Worm (Caenorhabditis elegans) whole organism, L4 larva: ENCODE data around the gene cld-1.

Source experiments
- F26F4.8 ChIP-seq: fragments of 200-800 bp; sonication (Bioruptor generic); conservative IDR thresholded peaks from 2 replicates; pipeline ENCODE4 v1.3.6; 2022; ENCODE audit warnings: missing genetic modification characterization, missing compliant biosample characterization
- F44E2.7 ChIP-seq: fragments of 200-800 bp; sonication (Bioruptor generic); IDR thresholded peaks from 2 replicates; pipeline ENCODE4 v2.1.2; 2022; ENCODE audit warnings: missing genetic modification characterization, missing compliant biosample characterization
- F49E8.2 ChIP-seq: sonication (generic microtip); optimal IDR thresholded peaks from 2 replicates; lab custom pipeline; 2016; ENCODE audit warnings: missing compliant biosample characterization, mild to moderate bottlenecking, missing genetic modification characterization, borderline replicate concordance
- T20F7.1 ChIP-seq: fragments of 200-800 bp; sonication (Bioruptor generic); optimal IDR thresholded peaks from 2 replicates; lab custom pipeline; 2018; ENCODE audit warnings: mild to moderate bottlenecking, missing genetic modification characterization, missing compliant biosample characterization
- T26A8.4 ChIP-seq: fragments of 200-800 bp; sonication (Bioruptor generic); IDR thresholded peaks from 2 replicates; pipeline ENCODE4 v1.3.6; 2022; ENCODE audit warnings: missing genetic modification characterization, missing compliant biosample characterization
- Y5F2A.4 ChIP-seq: fragments of 200-800 bp; sonication (Bioruptor generic); optimal IDR thresholded peaks from 2 replicates; lab custom pipeline; 2018; ENCODE audit warnings: mild to moderate bottlenecking, missing genetic modification characterization, missing compliant biosample characterization
- ZK337.2 ChIP-seq: fragments of 200-800 bp; sonication (Bioruptor generic); IDR thresholded peaks from 2 replicates; pipeline ENCODE4 v1.3.6; 2022; ENCODE audit warnings: missing genetic modification reagents, missing genetic modification characterization, missing compliant biosample characterization
- aly-2 ChIP-seq: sonication (generic microtip); optimal IDR thresholded peaks from 2 replicates; lab custom pipeline; 2018; ENCODE audit warnings: missing biosample characterization, missing genetic modification characterization
- ama-1 ChIP-seq: fragments of 150-350 bp; optimal IDR thresholded peaks from 2 replicates; lab custom pipeline; 2014; ENCODE audit warnings: inconsistent platforms, mixed read lengths
- daf-12 ChIP-seq: fragments of 150-350 bp; optimal IDR thresholded peaks from 2 replicates; lab custom pipeline; 2014; ENCODE audit warnings: missing biosample characterization, missing genetic modification reagents, missing genetic modification characterization
- daf-16 ChIP-seq, 3 experiments: sonication (generic microtip); optimal IDR thresholded peaks; 2 replicates each; lab custom pipeline; 2016 to 2017; ENCODE audit warnings: missing genetic modification characterization in 3 of 3, missing genetic modification reagents in 3 of 3, mild to moderate bottlenecking in 2 of 3, missing compliant biosample characterization in 2 of 3, missing biosample characterization in 1 of 3, moderate library complexity in 1 of 3
- dmd-6 ChIP-seq: fragments of 200-800 bp; sonication (Bioruptor generic); IDR thresholded peaks from 2 replicates; pipeline ENCODE4 v1.3.6; 2022; ENCODE audit warnings: missing genetic modification reagents, missing genetic modification characterization, missing compliant biosample characterization
- dve-1 ChIP-seq: sonication (generic microtip); optimal IDR thresholded peaks from 2 replicates; lab custom pipeline; 2017; ENCODE audit warnings: antibody characterized with exemption, mild to moderate bottlenecking, missing genetic modification characterization, missing compliant biosample characterization; ENCODE audit not compliant: insufficient read depth
- hlh-11 ChIP-seq: fragments of 200-800 bp; sonication (Bioruptor generic); optimal IDR thresholded peaks from 2 replicates; lab custom pipeline; 2018; ENCODE audit warnings: mild to moderate bottlenecking, missing genetic modification characterization, missing compliant biosample characterization
- hmg-1.1 ChIP-seq: fragments of 200-800 bp; sonication (Bioruptor generic); IDR thresholded peaks from 2 replicates; pipeline ENCODE4 v1.3.6; 2022; ENCODE audit warnings: missing genetic modification reagents, missing genetic modification characterization, missing compliant biosample characterization
- lim-7 ChIP-seq: fragments of 200-800 bp; sonication (Bioruptor generic); IDR thresholded peaks from 2 replicates; pipeline ENCODE4 v1.3.6; 2022; ENCODE audit warnings: missing genetic modification characterization, missing compliant biosample characterization
- lin-1 ChIP-seq: fragments of 200-800 bp; sonication (Bioruptor generic); IDR thresholded peaks from 2 replicates; pipeline ENCODE4 v1.3.6; 2022; ENCODE audit warnings: missing genetic modification reagents, missing genetic modification characterization, missing compliant biosample characterization
- lin-39 ChIP-seq: fragments of 150-350 bp; optimal IDR thresholded peaks from 2 replicates; lab custom pipeline; 2014; ENCODE audit warnings: missing biosample characterization, missing genetic modification reagents, missing genetic modification characterization
- lsy-2 ChIP-seq, 2 experiments: fragments of 150-350 bp in 1 of 2; sonication (generic microtip) in 1 of 2; optimal IDR thresholded peaks; 2 replicates each; lab custom pipeline; 2014 to 2017; ENCODE audit warnings: missing biosample characterization in 2 of 2, missing genetic modification characterization in 2 of 2
- madf-5 ChIP-seq, 2 experiments: fragments of 200-800 bp; sonication (Bioruptor generic); IDR thresholded peaks; 2 replicates each; pipeline ENCODE4 v1.3.6; 2022; ENCODE audit warnings: missing compliant biosample characterization in 2 of 2, missing genetic modification characterization in 2 of 2
- mxl-2 ChIP-seq: fragments of 200-800 bp; sonication (Bioruptor generic); conservative IDR thresholded peaks from 2 replicates; pipeline ENCODE4 v1.3.6; 2022; ENCODE audit warnings: missing genetic modification reagents, missing genetic modification characterization, missing compliant biosample characterization
- nhr-102 ChIP-seq: sonication (generic microtip); optimal IDR thresholded peaks from 2 replicates; lab custom pipeline; 2016; ENCODE audit warnings: mild to moderate bottlenecking, missing genetic modification characterization, moderate library complexity, missing compliant biosample characterization
- nhr-237 ChIP-seq: sonication (generic microtip); optimal IDR thresholded peaks from 2 replicates; lab custom pipeline; 2017; ENCODE audit warnings: missing biosample characterization, missing genetic modification characterization
- nhr-28 ChIP-seq: fragments of 150-350 bp; optimal IDR thresholded peaks from 2 replicates; lab custom pipeline; 2014; ENCODE audit warnings: missing biosample characterization, missing genetic modification characterization
- nhr-41 ChIP-seq: fragments of 200-800 bp; sonication (Bioruptor generic); IDR thresholded peaks from 2 replicates; pipeline ENCODE4 v1.3.6; 2022; ENCODE audit warnings: missing genetic modification reagents, missing genetic modification characterization, missing compliant biosample characterization
- nhr-42 ChIP-seq: fragments of 200-800 bp; sonication (Bioruptor generic); IDR thresholded peaks from 2 replicates; pipeline ENCODE4 v1.3.6; 2022; ENCODE audit warnings: missing genetic modification characterization, missing compliant biosample characterization
- nhr-77 ChIP-seq: fragments of 150-350 bp; optimal IDR thresholded peaks from 2 replicates; lab custom pipeline; 2014; ENCODE audit warnings: missing biosample characterization, missing genetic modification characterization
- php-3 ChIP-seq: fragments of 200-800 bp; sonication (Bioruptor generic); IDR thresholded peaks from 2 replicates; pipeline ENCODE4 v1.3.6; 2022; ENCODE audit warnings: missing genetic modification reagents, missing genetic modification characterization, missing compliant biosample characterization
- pqm-1 ChIP-seq: sonication (generic microtip); optimal IDR thresholded peaks from 2 replicates; lab custom pipeline; 2017; ENCODE audit warnings: missing biosample characterization, missing genetic modification characterization
- snpc-1.2 ChIP-seq: fragments of 200-800 bp; sonication (Bioruptor generic); IDR thresholded peaks from 2 replicates; pipeline ENCODE4 v1.3.6; 2022; ENCODE audit warnings: missing genetic modification reagents, missing genetic modification characterization, missing compliant biosample characterization
- unc-62 ChIP-seq, 3 experiments: fragments of 150-350 bp in 1 of 3; sonication (generic microtip); optimal IDR thresholded peaks in 2 of 3; peaks in 1 of 3; 1 replicate in 1 of 3; 2 replicates in 2 of 3; lab custom pipeline; 2014 to 2017; ENCODE audit warnings: missing biosample characterization in 3 of 3, missing genetic modification characterization in 3 of 3, missing genetic modification reagents in 3 of 3, missing genotype in 1 of 3
- vab-7 ChIP-seq: fragments of 200-800 bp; sonication (Bioruptor generic); IDR thresholded peaks from 2 replicates; pipeline ENCODE4 v1.3.6; 2022; ENCODE audit warnings: missing genetic modification reagents, missing genetic modification characterization, missing compliant biosample characterization
- zip-11 ChIP-seq: fragments of 200-800 bp; sonication (Bioruptor generic); IDR thresholded peaks from 2 replicates; pipeline ENCODE4 v1.3.6; 2022; ENCODE audit warnings: missing genetic modification characterization, missing compliant biosample characterization

Gene cld-1

DNA sequence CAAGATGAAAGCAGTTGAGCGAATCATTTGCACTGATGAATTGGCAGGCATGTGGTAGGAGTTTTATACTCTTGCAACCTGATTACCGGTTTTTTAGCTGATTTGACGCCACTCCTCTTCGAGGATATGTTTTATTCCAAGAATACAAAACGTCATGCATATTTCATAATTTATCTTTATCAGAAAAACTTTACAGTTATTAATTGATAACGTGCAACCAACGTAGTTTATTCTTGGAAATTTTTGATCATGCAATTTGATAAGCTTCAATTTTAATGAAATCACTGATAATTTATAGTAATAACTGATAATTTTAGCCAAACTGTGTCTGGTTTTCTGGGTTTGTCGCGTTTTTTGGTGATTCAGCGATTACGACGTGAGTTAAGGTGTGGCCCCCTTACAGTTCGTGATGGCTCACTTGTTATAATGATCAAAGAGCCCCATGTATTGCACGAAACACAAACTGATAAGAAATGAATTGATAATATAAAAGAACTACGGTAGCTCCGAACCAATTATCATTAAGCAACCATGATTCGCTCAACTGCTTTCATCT is at the start of gene cld-1, which contains the start of gene dod-21:
Gene cld-1 (minus strand): TSS at position 51 of the 556 bp plus-strand sequence.
Gene dod-21 (plus strand): TSS at position 518 of the 556 bp plus-strand sequence.
- TF ChIP-seq vab-7 (GFP tag; lab: Robert Waterston, UW) (no peak), daf-12 (tag; lab: Kevin White, UChicago) (no peak), unc-62 (GFP tag; optimal IDR thresholded peaks at IDR 0.05 in 1 of 2; lab: Kevin White, UChicago) (no peak), unc-62 (tag; optimal IDR thresholded peaks at IDR 0.05; lab: Kevin White, UChicago) (no peak), lin-1 (GFP tag; lab: Robert Waterston, UW) (0 out of 2 replicates have a peak, but pooled peaks have one; percentile 20), mxl-2 (GFP tag; lab: Robert Waterston, UW) (no peak), ZK337.2 (no peak), lim-7 (GFP tag; lab: Robert Waterston, UW) (no peak), hlh-11 (tag; lab: Kevin White, UChicago) (peak; percentile 83), dmd-6 (GFP tag; lab: Robert Waterston, UW) (peak; percentile 64), nhr-28 (peak; percentile 47), lin-39 (tag; lab: Kevin White, UChicago) (no peak), php-3 (GFP tag; lab: Robert Waterston, UW) (peak; percentile 48; the same call in 1 of the 2 replicates), T20F7.1 (GFP tag; lab: Kevin White, UChicago) (no peak), F49E8.2 (tag; lab: Kevin White, UChicago) (no peak), T26A8.4 (GFP tag; lab: Robert Waterston, UW) (no peak), nhr-77 (tag; lab: Kevin White, UChicago) (peak; percentile 11), pqm-1 (tag; lab: Kevin White, UChicago) (peak; percentile 31), daf-16 (GFP tag; optimal IDR thresholded peaks at IDR 0.05; lab: Kevin White, UChicago) (no peak), daf-16 (tag; optimal IDR thresholded peaks at IDR 0.05; lab: Kevin White, UChicago) (peak; percentile 47), nhr-102 (tag; lab: Kevin White, UChicago) (no peak), nhr-41 (GFP tag; lab: Robert Waterston, UW) (no peak), nhr-237 (no peak), nhr-42 (GFP tag; lab: Robert Waterston, UW) (no peak), lsy-2 (tag; optimal IDR thresholded peaks at IDR 0.05; lab: Kevin White, UChicago) (no peak), snpc-1.2 (GFP tag; lab: Robert Waterston, UW) (no peak), Y5F2A.4 (GFP tag; lab: Kevin White, UChicago) (no peak), aly-2 (no peak), dve-1 (peak; percentile 63)

DNA sequence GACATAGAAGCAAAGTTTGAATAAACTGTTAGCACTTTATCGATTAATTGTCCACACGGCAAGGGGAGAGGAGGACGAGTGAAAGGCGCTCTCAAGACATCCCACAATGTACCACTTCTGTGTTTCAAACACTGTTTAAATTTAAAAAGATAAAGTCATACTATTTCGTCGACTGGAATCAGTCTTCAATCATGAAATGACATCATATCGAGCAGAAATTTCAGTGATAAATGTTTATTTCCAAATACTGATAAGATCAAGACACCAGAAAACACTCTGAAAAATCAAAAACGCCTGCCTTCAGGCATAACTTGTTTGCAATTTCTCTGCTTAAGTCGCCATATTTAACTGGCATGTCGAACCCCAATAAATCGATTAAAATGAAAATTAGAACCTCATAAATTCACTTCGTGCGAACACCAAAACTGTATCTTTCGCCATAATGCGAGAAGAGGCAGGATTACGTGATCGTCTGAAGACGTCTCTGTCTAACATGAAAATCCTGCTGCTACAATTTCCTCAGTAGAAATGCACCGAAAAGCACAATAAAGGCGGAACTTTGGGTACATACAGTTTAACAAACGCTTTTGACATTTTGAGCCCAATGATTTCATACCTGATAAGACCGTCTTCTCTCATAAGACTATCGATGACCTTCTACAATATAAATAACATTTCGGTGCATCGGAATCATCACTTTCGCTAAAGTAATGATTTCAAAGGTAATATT is 42.4 kb upstream of the cld-1 start, which contains the start of gene K10D11.2:
Gene K10D11.2 (plus strand): TSS at position 680 of the 730 bp plus-strand sequence.
- TF ChIP-seq php-3 (GFP tag; lab: Robert Waterston, UW): peak; percentile 34; the same call in 1 of the 2 replicates
- no peak for TF ChIP-seq lsy-2 (tag; optimal IDR thresholded peaks at IDR 0.05; lab: Kevin White, UChicago)
- TF ChIP-seq hlh-11 (tag; lab: Kevin White, UChicago): peak; percentile 7
- peak; percentile 42 for TF ChIP-seq nhr-28
- no peak for TF ChIP-seq daf-16 (GFP tag; optimal IDR thresholded peaks at IDR 0.05; lab: Kevin White, UChicago)
- TF ChIP-seq daf-16 (tag; optimal IDR thresholded peaks at IDR 0.05; lab: Kevin White, UChicago): peak; percentile 38
- TF ChIP-seq ZK337.2: no peak
- TF ChIP-seq F44E2.7 (GFP tag; lab: Robert Waterston, UW): no peak
- peak; percentile 87 for TF ChIP-seq dmd-6 (GFP tag; lab: Robert Waterston, UW)
- no peak for TF ChIP-seq ama-1 (lab: Kevin White, UChicago)
- TF ChIP-seq pqm-1 (tag; lab: Kevin White, UChicago): peak; percentile 3
- TF ChIP-seq hmg-1.1 (GFP tag; lab: Robert Waterston, UW): no peak

DNA sequence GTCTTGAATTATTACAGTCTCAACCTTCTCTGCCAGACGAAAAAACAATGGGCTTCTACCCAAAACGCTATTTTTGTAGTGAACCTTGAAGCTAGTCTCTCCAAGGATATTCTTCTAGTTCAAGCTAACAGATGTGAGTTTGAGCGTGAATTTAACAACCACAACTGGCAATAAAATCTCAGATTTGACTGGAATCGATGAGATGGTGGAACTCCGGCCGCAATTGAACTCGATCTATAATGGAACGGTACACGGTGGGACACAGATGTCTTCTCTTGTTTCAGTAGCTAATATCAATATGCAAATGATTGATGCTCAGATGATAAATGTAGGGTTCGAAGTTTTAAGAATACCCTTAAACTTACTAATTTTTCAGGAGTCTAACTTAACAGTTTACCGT is 41.6 kb upstream of the cld-1 start:
- TF ChIP-seq F44E2.7 (GFP tag; lab: Robert Waterston, UW) (no peak), zip-11 (GFP tag; lab: Robert Waterston, UW) (no peak), unc-62 (GFP tag; optimal IDR thresholded peaks at IDR 0.05 in 1 of 2; lab: Kevin White, UChicago) (peak in 1 of 2 experiments; percentile 95), unc-62 (tag; optimal IDR thresholded peaks at IDR 0.05; lab: Kevin White, UChicago) (no peak), F26F4.8 (GFP tag; lab: Robert Waterston, UW) (no peak), madf-5 (GFP tag; IDR thresholded peaks at IDR 0.05; lab: Robert Waterston, UW) (no peak)
- TF ChIP-seq, all 104 proteins: peak for 1
